Worm (Caenorhabditis elegans): ENCODE measurements around the gene T20B5.2.

DNA sequence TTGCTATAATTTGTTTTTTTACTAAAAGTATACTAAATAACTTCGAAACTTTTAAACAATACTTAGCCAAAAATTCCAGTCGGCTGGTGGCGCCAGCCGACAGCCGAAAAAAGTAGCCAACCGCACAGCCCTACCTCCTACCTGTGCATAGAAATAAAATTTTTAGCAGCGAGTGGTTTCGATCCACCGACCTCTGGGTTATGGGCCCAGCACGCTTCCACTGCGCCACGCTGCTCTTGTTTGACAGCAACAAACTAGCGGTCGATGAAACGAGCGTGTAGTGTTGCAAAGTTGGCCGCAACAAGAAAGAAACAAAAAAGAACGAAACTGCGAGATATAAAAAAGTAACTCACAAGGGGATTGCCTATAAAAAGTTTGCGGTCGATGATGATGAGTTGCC lies 42.0 kb downstream of the T20B5.2 start:
- no peak for TF ChIP-seq egl-27 (tag; optimal IDR thresholded peaks at IDR 0.05)
- TF ChIP-seq elt-2 (tag; optimal IDR thresholded peaks at IDR 0.05) = no peak
- peak; percentile 37 for TF ChIP-seq tbx-2 (tag; optimal IDR thresholded peaks at IDR 0.05)
- TF ChIP-seq nhr-77 (tag; optimal IDR thresholded peaks at IDR 0.05) = peak; percentile 19
- no peak for TF ChIP-seq mab-9 (GFP tag; IDR thresholded peaks at IDR 0.05)

Measured in whole organism, L1 larva.